Fruit fly (Drosophila melanogaster) whole organism, embryonic: Measurements from ENCODE around the gene Tsen34.
A peak's percentile ranks its signal among the peaks of the same experiment; 100 is the strongest.

Experiments
- Adf1 ChIP-seq: fragments of 200-800 bp; sonication (Bioruptor generic); IDR thresholded peaks from 2 replicates; pipeline ENCODE4 v1.3.6; 2022; ENCODE audit warnings: missing biosample characterization, missing genetic modification characterization
- Antp ChIP-seq: fragments of 200-800 bp; sonication (Bioruptor generic); optimal IDR thresholded peaks from 3 replicates; lab custom pipeline; 2016; ENCODE audit warnings: missing biosample characterization, missing genetic modification characterization
- Atf-2 ChIP-seq: fragments of 200-800 bp; sonication (Bioruptor generic); optimal IDR thresholded peaks from 2 replicates; lab custom pipeline; 2016; ENCODE audit warnings: missing biosample characterization, missing genetic modification characterization
- CG10209 ChIP-seq: fragments of 200-800 bp; sonication (Bioruptor generic); optimal IDR thresholded peaks from 3 replicates; lab custom pipeline; 2017; ENCODE audit warnings: missing biosample characterization, mild to moderate bottlenecking, missing genetic modification characterization, missing genetic modification reagents
- CG10543 ChIP-seq: fragments of 200-800 bp; sonication (Bioruptor generic); optimal IDR thresholded peaks from 3 replicates; lab custom pipeline; 2017; ENCODE audit warnings: missing biosample characterization, mild to moderate bottlenecking, missing genetic modification characterization, moderate library complexity
- CG11093 ChIP-seq: fragments of 200-800 bp; sonication (Bioruptor generic); IDR thresholded peaks from 3 replicates; pipeline ENCODE4 v1.3.6; 2022; ENCODE audit warnings: missing biosample characterization, missing genetic modification characterization
- CG11695 ChIP-seq: fragments of 200-800 bp; sonication (Bioruptor generic); IDR thresholded peaks from 3 replicates; pipeline ENCODE4 v1.3.6; 2022; ENCODE audit warnings: missing biosample characterization, missing genetic modification characterization
- CG12236 ChIP-seq: fragments of 200-800 bp; sonication (Bioruptor generic); optimal IDR thresholded peaks from 2 replicates; lab custom pipeline; 2016; ENCODE audit warnings: missing biosample characterization, missing genetic modification characterization
- CG13296 ChIP-seq: fragments of 200-800 bp; sonication (Bioruptor generic); optimal IDR thresholded peaks from 3 replicates; lab custom pipeline; 2018; ENCODE audit warnings: missing biosample characterization, mild to moderate bottlenecking, missing genetic modification characterization
- CG13424 ChIP-seq: fragments of 200-800 bp; sonication (Bioruptor generic); optimal IDR thresholded peaks from 2 replicates; lab custom pipeline; 2019; ENCODE audit warnings: missing biosample characterization, mild to moderate bottlenecking, missing genetic modification characterization, moderate library complexity
- CG15073 ChIP-seq: fragments of 200-800 bp; sonication (Bioruptor generic); optimal IDR thresholded peaks from 2 replicates; lab custom pipeline; 2016; ENCODE audit warnings: missing biosample characterization, missing genetic modification characterization
- CG17802 ChIP-seq: fragments of 200-800 bp; sonication (Bioruptor generic); optimal IDR thresholded peaks from 2 replicates; lab custom pipeline; 2018; ENCODE audit warnings: missing biosample characterization, mild to moderate bottlenecking, missing genetic modification characterization, moderate library complexity
- CG2120 ChIP-seq: fragments of 200-800 bp; sonication (Bioruptor generic); optimal IDR thresholded peaks from 3 replicates; lab custom pipeline; 2016; ENCODE audit warnings: missing biosample characterization, missing genetic modification characterization
- CG32772 ChIP-seq: fragments of 200-800 bp; sonication (Bioruptor generic); IDR thresholded peaks from 2 replicates; pipeline ENCODE4 v1.3.6; 2022; ENCODE audit warnings: missing biosample characterization, missing genetic modification characterization
- CG4328 ChIP-seq: fragments of 200-800 bp; sonication (Bioruptor generic); optimal IDR thresholded peaks from 3 replicates; lab custom pipeline; 2017; ENCODE audit warnings: missing biosample characterization, missing genetic modification reagents, missing genetic modification characterization
- CG4820 ChIP-seq: fragments of 200-800 bp; sonication (Bioruptor generic); optimal IDR thresholded peaks from 3 replicates; lab custom pipeline; 2016; ENCODE audit warnings: missing biosample characterization, missing genetic modification characterization
- CG5953 ChIP-seq: fragments of 200-800 bp; sonication (Bioruptor generic); IDR thresholded peaks from 2 replicates; pipeline ENCODE4 v1.3.6; 2022; ENCODE audit warnings: missing biosample characterization, missing genetic modification characterization
- CG7372 ChIP-seq: fragments of 200-800 bp; sonication (Bioruptor generic); IDR thresholded peaks from 2 replicates; pipeline ENCODE4 v1.3.6; 2022; ENCODE audit warnings: missing biosample characterization, missing genetic modification characterization
- CG8359 ChIP-seq: fragments of 200-800 bp; sonication (Bioruptor generic); optimal IDR thresholded peaks from 2 replicates; lab custom pipeline; 2017; ENCODE audit warnings: missing biosample characterization, mild to moderate bottlenecking, missing genetic modification characterization, borderline replicate concordance
- CG8478 ChIP-seq: fragments of >200 bp; optimal IDR thresholded peaks from 2 replicates; lab custom pipeline; 2018
- Camta ChIP-seq: fragments of 200-800 bp; sonication (Bioruptor generic); optimal IDR thresholded peaks from 2 replicates; lab custom pipeline; 2016; ENCODE audit warnings: missing biosample characterization, missing genetic modification characterization
- D19B ChIP-seq: fragments of 200-800 bp; sonication (Bioruptor generic); optimal IDR thresholded peaks from 2 replicates; lab custom pipeline; 2017; ENCODE audit warnings: missing biosample characterization, mild to moderate bottlenecking, missing genetic modification characterization
- Fer1 ChIP-seq: fragments of 200-800 bp; sonication (Bioruptor generic); optimal IDR thresholded peaks from 2 replicates; lab custom pipeline; 2017; ENCODE audit warnings: missing biosample characterization, mild to moderate bottlenecking, missing genetic modification characterization
- Gug ChIP-seq: fragments of 200-800 bp; sonication (Bioruptor generic); IDR thresholded peaks from 4 replicates; pipeline ENCODE4 v1.3.6; 2022; ENCODE audit warnings: missing biosample characterization, missing genetic modification characterization
- HLH3B ChIP-seq: fragments of 200-800 bp; sonication (Bioruptor generic); IDR thresholded peaks from 2 replicates; pipeline ENCODE4 v1.3.6; 2022; ENCODE audit warnings: missing biosample characterization, missing genetic modification characterization
- Hey ChIP-seq: fragments of 200-800 bp; sonication (Bioruptor generic); optimal IDR thresholded peaks from 3 replicates; lab custom pipeline; 2018; ENCODE audit warnings: missing biosample characterization, mild to moderate bottlenecking, missing genetic modification characterization
- Kr ChIP-seq: fragments of 200-800 bp; sonication (Bioruptor generic); optimal IDR thresholded peaks from 2 replicates; lab custom pipeline; 2017; ENCODE audit warnings: missing biosample characterization, mild to moderate bottlenecking, missing genetic modification characterization
- MBD-R2 ChIP-seq: fragments of 200-800 bp; sonication (Bioruptor generic); IDR thresholded peaks from 2 replicates; pipeline ENCODE4 v1.3.6; 2022; ENCODE audit warnings: missing biosample characterization, missing genetic modification characterization
- Mrtf ChIP-seq: fragments of 200-800 bp; sonication (Bioruptor generic); IDR thresholded peaks from 3 replicates; pipeline ENCODE4 v1.3.6; 2022; ENCODE audit warnings: missing biosample characterization, missing genetic modification characterization
- NC2β ChIP-seq: fragments of 200-800 bp; sonication (Bioruptor generic); optimal IDR thresholded peaks from 2 replicates; lab custom pipeline; 2016; ENCODE audit warnings: missing biosample characterization, missing genetic modification characterization
- Sry-β ChIP-seq: fragments of 200-800 bp; sonication (Bioruptor generic); optimal IDR thresholded peaks from 2 replicates; lab custom pipeline; 2018; ENCODE audit warnings: missing biosample characterization, mild to moderate bottlenecking, missing genetic modification characterization, moderate library complexity
- Stat92E ChIP-seq, 3 experiments: fragments of >200 bp in 2 of 3; fragments of 200-800 bp in 1 of 3; sonication (Bioruptor generic) in 1 of 3; optimal IDR thresholded peaks; 2 replicates each; lab custom pipeline; 2017 to 2019; ENCODE audit warnings: missing biosample characterization in 3 of 3, missing genetic modification characterization in 3 of 3, mild to moderate bottlenecking in 1 of 3, moderate library complexity in 1 of 3
- bab2 ChIP-seq: fragments of 200-800 bp; sonication (Bioruptor generic); optimal IDR thresholded peaks from 2 replicates; lab custom pipeline; 2016; ENCODE audit warnings: missing biosample characterization, missing genetic modification characterization
- bcd ChIP-seq: fragments of 200-800 bp; sonication (Bioruptor generic); optimal IDR thresholded peaks from 2 replicates; lab custom pipeline; 2017; ENCODE audit warnings: missing biosample characterization, mild to moderate bottlenecking, missing genetic modification characterization
- br ChIP-seq: fragments of >200 bp; optimal IDR thresholded peaks from 2 replicates; lab custom pipeline; 2017
- ci ChIP-seq: fragments of 200-800 bp; sonication (Bioruptor generic); IDR thresholded peaks from 3 replicates; pipeline ENCODE4 v1.3.6; 2022; ENCODE audit warnings: missing biosample characterization, missing genetic modification characterization
- fd64A ChIP-seq: fragments of 200-800 bp; sonication (Bioruptor generic); optimal IDR thresholded peaks from 3 replicates; lab custom pipeline; 2018; ENCODE audit warnings: missing biosample characterization, mild to moderate bottlenecking, missing genetic modification characterization
- gce ChIP-seq: fragments of 200-800 bp; sonication (Bioruptor generic); IDR thresholded peaks from 3 replicates; pipeline ENCODE4 v1.3.6; 2022; ENCODE audit warnings: missing biosample characterization, missing genetic modification characterization
- insv ChIP-seq, 2 experiments: fragments of 200-800 bp; sonication (Bioruptor generic); optimal IDR thresholded peaks; 3 replicates each; lab custom pipeline; 2016 to 2018; ENCODE audit warnings: missing biosample characterization in 2 of 2, missing genetic modification characterization in 2 of 2
- lmd ChIP-seq: fragments of 200-800 bp; sonication (Bioruptor generic); IDR thresholded peaks from 2 replicates; pipeline ENCODE4 v1.3.6; 2022; ENCODE audit warnings: missing biosample characterization, missing genetic modification characterization
- lov ChIP-seq, 2 experiments: fragments of 200-800 bp in 1 of 2; fragments of >200 bp in 1 of 2; sonication (Bioruptor generic) in 1 of 2; IDR thresholded peaks in 1 of 2; optimal IDR thresholded peaks in 1 of 2; 2 replicates in 1 of 2; 3 replicates in 1 of 2; pipeline versions ENCODE4 v1.3.6 to Lab custom; 2017 to 2022; ENCODE audit warnings: missing biosample characterization in 1 of 2, missing genetic modification characterization in 1 of 2
- mam ChIP-seq: fragments of 200-800 bp; sonication (Bioruptor generic); optimal IDR thresholded peaks from 3 replicates; lab custom pipeline; 2016; ENCODE audit warnings: missing biosample characterization, missing genetic modification characterization
- prd ChIP-seq, 3 experiments: fragments of >200 bp in 2 of 3; fragments of 200-800 bp in 1 of 3; sonication (Bioruptor generic) in 1 of 3; optimal IDR thresholded peaks in 2 of 3; IDR thresholded peaks in 1 of 3; 2 replicates in 2 of 3; 3 replicates in 1 of 3; pipeline versions ENCODE4 v1.3.6 to Lab custom; 2017 to 2022; ENCODE audit warnings: missing biosample characterization in 1 of 3, missing genetic modification characterization in 1 of 3
- pum ChIP-seq: fragments of 200-800 bp; sonication (Bioruptor generic); optimal IDR thresholded peaks from 2 replicates; lab custom pipeline; 2016; ENCODE audit warnings: missing biosample characterization, missing genetic modification characterization
- slbo ChIP-seq: fragments of 200-800 bp; sonication (Bioruptor generic); IDR thresholded peaks from 2 replicates; pipeline ENCODE4 v1.3.6; 2022; ENCODE audit warnings: missing biosample characterization, missing genetic modification characterization
- so ChIP-seq: fragments of 200-800 bp; sonication (Bioruptor generic); IDR thresholded peaks from 3 replicates; pipeline ENCODE4 v1.3.6; 2022; ENCODE audit warnings: missing biosample characterization, missing genetic modification characterization
- tin ChIP-seq: fragments of 200-800 bp; sonication (Bioruptor generic); optimal IDR thresholded peaks from 3 replicates; lab custom pipeline; 2016; ENCODE audit warnings: missing biosample characterization, missing genetic modification characterization
- tx ChIP-seq: fragments of 200-800 bp; sonication (Bioruptor generic); optimal IDR thresholded peaks from 2 replicates; lab custom pipeline; 2016; ENCODE audit warnings: missing biosample characterization, missing genetic modification characterization
- wor ChIP-seq: fragments of 200-800 bp; sonication (Bioruptor generic); IDR thresholded peaks from 2 replicates; pipeline ENCODE4 v1.3.6; 2022; ENCODE audit warnings: missing biosample characterization, missing genetic modification characterization

Gene Tsen34

dm6 chr3L:14755951-14756723 lies 5.5 kb downstream of the Tsen34 start (continued):
- TF ChIP-seq CG10209 (GFP tag; lab: Kevin White, UChicago) (peak; percentile 93), slbo (peak; percentile 92), wor (GFP tag; lab: Robert Waterston, UW) (peak; percentile 66), bab2 (GFP tag; lab: Kevin White, UChicago) (peak; percentile 83), CG8478 (lab: Kevin White, UChicago) (peak; percentile 95), CG12236 (peak; percentile 10), CG2120 (GFP tag; lab: Kevin White, UChicago) (peak; percentile 94), CG13424 (tag; lab: Kevin White, UChicago) (peak; percentile 93), NC2β (GFP tag; lab: Kevin White, UChicago) (peak; percentile 56), CG15073 (GFP tag; lab: Kevin White, UChicago) (peak; percentile 37), Mrtf (GFP tag; lab: Robert Waterston, UW) (no peak; the same call in 2 of the 3 replicates), Sry-β (GFP tag; lab: Kevin White, UChicago) (no peak), bcd (GFP tag; lab: Kevin White, UChicago) (peak; percentile 89), CG13296 (GFP tag; lab: Kevin White, UChicago) (peak; percentile 86), CG17802 (tag; lab: Kevin White, UChicago) (no peak), CG11695 (GFP tag; lab: Robert Waterston, UW) (peak; percentile 87; the same call in 2 of the 3 replicates), pum (GFP tag; lab: Kevin White, UChicago) (peak; percentile 67), mam (GFP tag; lab: Kevin White, UChicago) (peak; percentile 84), gce (GFP tag; lab: Robert Waterston, UW) (peak; percentile 60; the same call in 2 of the 3 replicates), Atf-2 (peak; percentile 69), MBD-R2 (GFP tag; lab: Robert Waterston, UW) (peak; percentile 40), D19B (peak; percentile 80), Gug (GFP tag; lab: Robert Waterston, UW) (peak; percentile 84; the same call in 3 of the 4 replicates), CG7372 (GFP tag; lab: Robert Waterston, UW) (peak; percentile 86), CG10543 (GFP tag; lab: Kevin White, UChicago) (peak; percentile 77), CG8359 (GFP tag; lab: Kevin White, UChicago) (peak; percentile 71), tin (GFP tag; lab: Kevin White, UChicago) (peak; percentile 80), HLH3B (GFP tag; lab: Robert Waterston, UW) (peak; percentile 77), insv (GFP tag; optimal IDR thresholded peaks at IDR 0.05; lab: Kevin White, UChicago) (no peak), Stat92E (GFP tag; optimal IDR thresholded peaks at IDR 0.05; lab: Kevin White, UChicago) (no peak), tx (GFP tag; lab: Kevin White, UChicago) (peak; percentile 69), CG4820 (GFP tag; lab: Kevin White, UChicago) (peak; percentile 83), CG11093 (GFP tag; lab: Robert Waterston, UW) (peak; percentile 85), Fer1 (GFP tag; lab: Kevin White, UChicago) (peak; percentile 87), CG5953 (GFP tag; lab: Robert Waterston, UW) (peak; percentile 64; the same call in 1 of the 2 replicates), CG32772 (GFP tag; lab: Robert Waterston, UW) (peak; percentile 80; the same call in 1 of the 2 replicates), CG4328 (GFP tag; lab: Kevin White, UChicago) (peak; percentile 86), Hey (tag; lab: Kevin White, UChicago) (no peak), prd (optimal IDR thresholded peaks at IDR 0.05; lab: Kevin White, UChicago) (no peak), prd (GFP tag; IDR thresholded peaks at IDR 0.05; lab: Robert Waterston, UW) (peak; percentile 88), Kr (GFP tag; lab: Kevin White, UChicago) (no peak), so (GFP tag; lab: Robert Waterston, UW) (peak; percentile 72; the same call in 1 of the 3 replicates), lmd (GFP tag; lab: Robert Waterston, UW) (peak; percentile 91), Antp (peak; percentile 77), ci (GFP tag; lab: Robert Waterston, UW) (peak; percentile 72; the same call in 1 of the 3 replicates), Adf1 (GFP tag; lab: Robert Waterston, UW) (peak; percentile 87), lov (optimal IDR thresholded peaks at IDR 0.05; lab: Kevin White, UChicago) (no peak), lov (GFP tag; IDR thresholded peaks at IDR 0.05; lab: Robert Waterston, UW) (no peak), br (lab: Kevin White, UChicago) (no peak), Camta (peak; percentile 71), fd64A (GFP tag; lab: Kevin White, UChicago) (peak; percentile 7)
